Fruit fly (Drosophila melanogaster): ENCODE data around the gene CG6961.

CG6961 gene

dm6 chrX:18788143-18788745 is at the start of gene CG6961, which contains the start of gene S6KL:
Gene CG6961, minus strand, starts transcription at chrX:18788210.
Gene S6KL, plus strand, starts transcription at chrX:18788464.
- peak; percentile 8 for TF ChIP-seq CG17801 (GFP tag; optimal IDR thresholded peaks at IDR 0.05; ENCODE audit: partially characterized antibody)

- no peak for TF ChIP-seq CG17801 (GFP tag; optimal IDR thresholded peaks at IDR 0.05; ENCODE audit: partially characterized antibody)
These were observed 49.0 kb upstream of the CG6961 start for dm6 chrX:18837046-18837445.

- TF ChIP-seq CG17801 (GFP tag; optimal IDR thresholded peaks at IDR 0.05; ENCODE audit: partially characterized antibody): no peak
These were observed 48.3 kb upstream of the CG6961 start for dm6 chrX:18836315-18836714.

- TF ChIP-seq CG17801 (GFP tag; optimal IDR thresholded peaks at IDR 0.05; ENCODE audit: partially characterized antibody): no peak
These were observed 47.5 kb upstream of the CG6961 start for dm6 chrX:18835500-18835899.

dm6 chrX:18835003-18835402 is 47.0 kb upstream of the CG6961 start:
- TF ChIP-seq CG17801 (GFP tag; optimal IDR thresholded peaks at IDR 0.05; ENCODE audit: partially characterized antibody): no peak

- TF ChIP-seq CG17801 (GFP tag; optimal IDR thresholded peaks at IDR 0.05; ENCODE audit: partially characterized antibody): peak; percentile 38
These were observed 46.4 kb upstream of the CG6961 start for dm6 chrX:18834399-18834798.

dm6 chrX:18832371-18832852 is 44.4 kb upstream of the CG6961 start, which contains the start of gene Pvf1:
Gene Pvf1, plus strand, starts transcription at chrX:18832682.
- TF ChIP-seq CG17801 (GFP tag; optimal IDR thresholded peaks at IDR 0.05; ENCODE audit: partially characterized antibody): peak; percentile 58

- TF ChIP-seq CG17801 (GFP tag; optimal IDR thresholded peaks at IDR 0.05; ENCODE audit: partially characterized antibody): no peak
These were observed 42.4 kb upstream of the CG6961 start, which contains the start of gene CG7101 for dm6 chrX:18830396-18830795. Gene CG7101, plus strand, starts transcription at chrX:18830591.

dm6 chrX:18814944-18815343 is 26.9 kb upstream of the CG6961 start:
- no peak for TF ChIP-seq CG17801 (GFP tag; optimal IDR thresholded peaks at IDR 0.05; ENCODE audit: partially characterized antibody)

- TF ChIP-seq CG17801 (GFP tag; optimal IDR thresholded peaks at IDR 0.05; ENCODE audit: partially characterized antibody): no peak
These were observed 26.4 kb upstream of the CG6961 start for dm6 chrX:18814373-18814772.

dm6 chrX:18813049-18813448 is 25.0 kb upstream of the CG6961 start, which contains the start of gene CG42450:
Gene CG42450, plus strand, starts transcription at chrX:18813297.
- TF ChIP-seq CG17801 (GFP tag; optimal IDR thresholded peaks at IDR 0.05; ENCODE audit: partially characterized antibody): no peak

dm6 chrX:18812111-18812510 is 24.1 kb upstream of the CG6961 start:
- no peak for TF ChIP-seq CG17801 (GFP tag; optimal IDR thresholded peaks at IDR 0.05; ENCODE audit: partially characterized antibody)

- TF ChIP-seq CG17801 (GFP tag; optimal IDR thresholded peaks at IDR 0.05; ENCODE audit: partially characterized antibody): no peak
These were observed 18.4 kb upstream of the CG6961 start, which contains the start of gene CG7058 for dm6 chrX:18806365-18806764. Gene CG7058, plus strand, starts transcription at chrX:18806694.

dm6 chrX:18805036-18805435 is 17.0 kb upstream of the CG6961 start:
- no peak for TF ChIP-seq CG17801 (GFP tag; optimal IDR thresholded peaks at IDR 0.05; ENCODE audit: partially characterized antibody)

- TF ChIP-seq CG17801 (GFP tag; optimal IDR thresholded peaks at IDR 0.05; ENCODE audit: partially characterized antibody): no peak
These were observed 13.3 kb upstream of the CG6961 start for dm6 chrX:18801293-18801692.

- no peak for TF ChIP-seq CG17801 (GFP tag; optimal IDR thresholded peaks at IDR 0.05; ENCODE audit: partially characterized antibody)
These were observed 12.2 kb upstream of the CG6961 start for dm6 chrX:18800167-18800566.
